Fruit fly (Drosophila melanogaster) whole organism, embryonic: ENCODE measurements around the gene Nepl18.

ENCODE experiments used
- Atf6 ChIP-seq: fragments of 200-800 bp; sonication (Bioruptor generic); IDR thresholded peaks from 2 replicates; pipeline ENCODE4 v1.3.6; 2022; ENCODE audit warnings: missing biosample characterization, missing genetic modification characterization
- Awh ChIP-seq: fragments of 200-800 bp; sonication (Bioruptor generic); IDR thresholded peaks from 2 replicates; pipeline ENCODE4, ENCODE4 v1.3.6; 2022; ENCODE audit warnings: missing biosample characterization, missing genetic modification characterization
- CG10654 ChIP-seq: fragments of 200-800 bp; sonication (Bioruptor generic); optimal IDR thresholded peaks from 2 replicates; lab custom pipeline; 2016; ENCODE audit warnings: missing biosample characterization, missing genetic modification characterization
- CG12391 ChIP-seq: fragments of 200-800 bp; sonication (Bioruptor generic); optimal IDR thresholded peaks from 3 replicates; lab custom pipeline; 2018; ENCODE audit warnings: missing biosample characterization, mild to moderate bottlenecking, missing genetic modification characterization, moderate library complexity
- CG12769 ChIP-seq: fragments of 200-800 bp; sonication (Bioruptor generic); optimal IDR thresholded peaks from 2 replicates; lab custom pipeline; 2019; ENCODE audit warnings: missing biosample characterization, mild to moderate bottlenecking, missing genetic modification characterization, moderate library complexity
- CG15073 ChIP-seq: fragments of 200-800 bp; sonication (Bioruptor generic); optimal IDR thresholded peaks from 2 replicates; lab custom pipeline; 2016; ENCODE audit warnings: missing biosample characterization, missing genetic modification characterization
- CG15514 ChIP-seq: fragments of 200-800 bp; sonication (Bioruptor generic); optimal IDR thresholded peaks from 3 replicates; lab custom pipeline; 2017; ENCODE audit warnings: missing biosample characterization, missing genetic modification characterization, mild to moderate bottlenecking, moderate library complexity, missing genetic modification reagents
- CG16813 ChIP-seq: fragments of 200-800 bp; sonication (Bioruptor generic); IDR thresholded peaks from 3 replicates; pipeline ENCODE4 v1.3.6; 2022; ENCODE audit warnings: missing biosample characterization, missing genetic modification characterization; ENCODE audit not compliant: partially characterized antibody
- CG1832 ChIP-seq: fragments of 200-800 bp; sonication (Bioruptor generic); optimal IDR thresholded peaks from 2 replicates; lab custom pipeline; 2017; ENCODE audit warnings: missing biosample characterization, mild to moderate bottlenecking, missing genetic modification characterization, inconsistent platforms
- CG2116 ChIP-seq: fragments of 200-800 bp; sonication (Bioruptor generic); optimal IDR thresholded peaks from 3 replicates; lab custom pipeline; 2018; ENCODE audit warnings: missing biosample characterization, mild to moderate bottlenecking, missing genetic modification characterization
- CG30403 ChIP-seq: fragments of 200-800 bp; sonication (Bioruptor generic); optimal IDR thresholded peaks from 3 replicates; lab custom pipeline; 2016; ENCODE audit warnings: missing biosample characterization, missing genetic modification characterization
- CG4617 ChIP-seq: fragments of 200-800 bp; sonication (Bioruptor generic); optimal IDR thresholded peaks from 3 replicates; lab custom pipeline; 2016; ENCODE audit warnings: missing biosample characterization, missing genetic modification characterization, borderline replicate concordance
- CG6175 ChIP-seq: fragments of 200-800 bp; sonication (Bioruptor generic); IDR thresholded peaks from 3 replicates; pipeline ENCODE4 v1.3.6; 2022; ENCODE audit warnings: missing biosample characterization, missing genetic modification characterization
- CG7987 ChIP-seq: fragments of 200-800 bp; sonication (Bioruptor generic); optimal IDR thresholded peaks from 2 replicates; lab custom pipeline; 2018; ENCODE audit warnings: missing biosample characterization, mild to moderate bottlenecking, missing genetic modification characterization, moderate library complexity
- CTCF ChIP-seq: fragments of 200-800 bp; sonication (Bioruptor generic); optimal IDR thresholded peaks from 2 replicates; lab custom pipeline; 2017; ENCODE audit warnings: missing biosample characterization, mild to moderate bottlenecking, missing genetic modification characterization, moderate library complexity
- Dip2 ChIP-seq: fragments of 200-800 bp; sonication (Bioruptor generic); IDR thresholded peaks from 2 replicates; pipeline ENCODE4 v1.3.6; 2022; ENCODE audit warnings: missing biosample characterization, missing genetic modification characterization
- Dll ChIP-seq: fragments of 200-800 bp; sonication (Bioruptor generic); IDR thresholded peaks from 4 replicates; pipeline ENCODE4 v1.3.6; 2022; ENCODE audit warnings: missing biosample characterization, missing genetic modification characterization; ENCODE audit not compliant: partially characterized antibody
- Doc3 ChIP-seq: fragments of 200-800 bp; sonication (Bioruptor generic); IDR thresholded peaks from 3 replicates; pipeline ENCODE4 v1.3.6; 2022; ENCODE audit warnings: missing biosample characterization, missing genetic modification characterization; ENCODE audit not compliant: partially characterized antibody
- Hr39 ChIP-seq: fragments of >200 bp; optimal IDR thresholded peaks from 2 replicates; lab custom pipeline; 2017
- Max ChIP-seq: fragments of 200-800 bp; sonication (Bioruptor generic); optimal IDR thresholded peaks from 2 replicates; lab custom pipeline; 2016; ENCODE audit warnings: missing biosample characterization, mild to moderate bottlenecking, missing genetic modification characterization
- Med ChIP-seq: fragments of 200-800 bp; sonication (Bioruptor generic); peaks from one replicate; lab custom pipeline; 2016; ENCODE audit warnings: missing biosample characterization, missing genetic modification characterization, mild to moderate bottlenecking, inconsistent platforms, moderate library complexity
- Neu2 ChIP-seq: fragments of 200-800 bp; sonication (Bioruptor generic); optimal IDR thresholded peaks from 3 replicates; lab custom pipeline; 2016; ENCODE audit warnings: missing biosample characterization, missing genetic modification characterization, borderline replicate concordance
- Ravus ChIP-seq: fragments of 200-800 bp; sonication (Bioruptor generic); IDR thresholded peaks from 2 replicates; pipeline ENCODE4 v1.3.6; 2022; ENCODE audit warnings: missing biosample characterization, missing genetic modification characterization
- Rfx ChIP-seq: fragments of 200-800 bp; sonication (Bioruptor generic); IDR thresholded peaks from 2 replicates; pipeline ENCODE4 v1.3.6; 2022; ENCODE audit warnings: missing biosample characterization, missing genetic modification characterization
- Scr ChIP-seq: fragments of 200-800 bp; sonication (Bioruptor generic); IDR thresholded peaks from 2 replicates; pipeline ENCODE4 v1.3.6; 2022; ENCODE audit warnings: missing biosample characterization, missing genetic modification characterization; ENCODE audit not compliant: partially characterized antibody
- Sry-β ChIP-seq: fragments of 200-800 bp; sonication (Bioruptor generic); optimal IDR thresholded peaks from 2 replicates; lab custom pipeline; 2018; ENCODE audit warnings: missing biosample characterization, mild to moderate bottlenecking, missing genetic modification characterization, moderate library complexity
- Ssrp ChIP-seq: fragments of 200-800 bp; sonication (Bioruptor generic); optimal IDR thresholded peaks from 2 replicates; lab custom pipeline; 2018; ENCODE audit warnings: missing biosample characterization, mild to moderate bottlenecking, missing genetic modification characterization, moderate library complexity
- Trl ChIP-seq, 3 experiments: fragments of >200 bp in 2 of 3; fragments of 200-800 bp in 1 of 3; sonication (Bioruptor generic) in 1 of 3; optimal IDR thresholded peaks; 2 replicates in 1 of 3; 3 replicates in 2 of 3; lab custom pipeline; 2016 to 2017; ENCODE audit warnings: missing biosample characterization in 1 of 3, missing genetic modification characterization in 1 of 3
- aop ChIP-seq: fragments of 200-800 bp; sonication (Bioruptor generic); IDR thresholded peaks from 2 replicates; pipeline ENCODE4 v1.3.6; 2022; ENCODE audit warnings: missing biosample characterization, missing genetic modification characterization
- chinmo ChIP-seq: fragments of 200-800 bp; sonication (Bioruptor generic); IDR thresholded peaks from 4 replicates; pipeline ENCODE4 v1.3.6; 2022; ENCODE audit warnings: missing biosample characterization, missing genetic modification characterization; ENCODE audit not compliant: partially characterized antibody
- eyg ChIP-seq: fragments of 200-800 bp; sonication (Bioruptor generic); optimal IDR thresholded peaks from 3 replicates; lab custom pipeline; 2016; ENCODE audit warnings: missing biosample characterization, missing genetic modification characterization
- grn ChIP-seq: fragments of 200-800 bp; sonication (Bioruptor generic); optimal IDR thresholded peaks from 3 replicates; lab custom pipeline; 2017; ENCODE audit warnings: missing biosample characterization, missing genetic modification characterization
- hbn ChIP-seq: fragments of 200-800 bp; sonication (Bioruptor generic); IDR thresholded peaks from 2 replicates; pipeline ENCODE4 v1.3.6; 2022; ENCODE audit warnings: missing biosample characterization, missing genetic modification characterization; ENCODE audit not compliant: partially characterized antibody
- ind ChIP-seq: fragments of 200-800 bp; sonication (Bioruptor generic); optimal IDR thresholded peaks from 3 replicates; lab custom pipeline; 2016; ENCODE audit warnings: missing biosample characterization, missing genetic modification characterization
- inv ChIP-seq: fragments of 200-800 bp; sonication (Bioruptor generic); IDR thresholded peaks from 2 replicates; pipeline ENCODE4 v1.3.6; 2022; ENCODE audit warnings: missing biosample characterization, missing genetic modification characterization; ENCODE audit not compliant: partially characterized antibody
- lbe ChIP-seq: fragments of 200-800 bp; sonication (Bioruptor generic); optimal IDR thresholded peaks from 2 replicates; lab custom pipeline; 2016; ENCODE audit warnings: missing biosample characterization, mild to moderate bottlenecking, missing genetic modification characterization
- mld ChIP-seq: fragments of 200-800 bp; sonication (Bioruptor generic); IDR thresholded peaks from 3 replicates; pipeline ENCODE4 v1.3.6; 2022; ENCODE audit warnings: missing biosample characterization, missing genetic modification characterization; ENCODE audit not compliant: partially characterized antibody
- nom ChIP-seq: fragments of 200-800 bp; sonication (Bioruptor generic); optimal IDR thresholded peaks from 2 replicates; lab custom pipeline; 2017; ENCODE audit warnings: missing biosample characterization, missing genetic modification characterization, mild to moderate bottlenecking, moderate library complexity, missing genetic modification reagents
- oc ChIP-seq: fragments of 200-800 bp; sonication (Bioruptor generic); optimal IDR thresholded peaks from 2 replicates; lab custom pipeline; 2018; ENCODE audit warnings: missing biosample characterization, mild to moderate bottlenecking, missing genetic modification characterization, moderate library complexity
- phol ChIP-seq: fragments of 200-800 bp; sonication (Bioruptor generic); optimal IDR thresholded peaks from 3 replicates; lab custom pipeline; 2018; ENCODE audit warnings: missing biosample characterization, mild to moderate bottlenecking, missing genetic modification characterization, moderate library complexity
- ranshi ChIP-seq: fragments of 200-800 bp; sonication (Bioruptor generic); IDR thresholded peaks from 2 replicates; pipeline ENCODE4 v1.3.6; 2022; ENCODE audit warnings: missing biosample characterization, missing genetic modification characterization
- sd ChIP-seq: fragments of 200-800 bp; sonication (Bioruptor generic); optimal IDR thresholded peaks from 3 replicates; lab custom pipeline; 2018; ENCODE audit warnings: missing biosample characterization, mild to moderate bottlenecking, missing genetic modification characterization, moderate library complexity
- shn ChIP-seq: fragments of 200-800 bp; sonication (Bioruptor generic); optimal IDR thresholded peaks from 3 replicates; lab custom pipeline; 2016; ENCODE audit warnings: missing biosample characterization, missing genetic modification characterization
- so ChIP-seq: fragments of 200-800 bp; sonication (Bioruptor generic); IDR thresholded peaks from 3 replicates; pipeline ENCODE4 v1.3.6; 2022; ENCODE audit warnings: missing biosample characterization, missing genetic modification characterization
- stwl ChIP-seq: fragments of 200-800 bp; sonication (Bioruptor generic); optimal IDR thresholded peaks from 3 replicates; lab custom pipeline; 2018; ENCODE audit warnings: missing biosample characterization, mild to moderate bottlenecking, missing genetic modification characterization, moderate library complexity
- trem ChIP-seq: fragments of 200-800 bp; optimal IDR thresholded peaks from 3 replicates; lab custom pipeline; 2019; ENCODE audit warnings: missing biosample characterization, mild to moderate bottlenecking, missing genetic modification characterization, moderate library complexity
- yki ChIP-seq: fragments of >200 bp; optimal IDR thresholded peaks from 3 replicates; lab custom pipeline; 2018

Nepl18 gene

DNA sequence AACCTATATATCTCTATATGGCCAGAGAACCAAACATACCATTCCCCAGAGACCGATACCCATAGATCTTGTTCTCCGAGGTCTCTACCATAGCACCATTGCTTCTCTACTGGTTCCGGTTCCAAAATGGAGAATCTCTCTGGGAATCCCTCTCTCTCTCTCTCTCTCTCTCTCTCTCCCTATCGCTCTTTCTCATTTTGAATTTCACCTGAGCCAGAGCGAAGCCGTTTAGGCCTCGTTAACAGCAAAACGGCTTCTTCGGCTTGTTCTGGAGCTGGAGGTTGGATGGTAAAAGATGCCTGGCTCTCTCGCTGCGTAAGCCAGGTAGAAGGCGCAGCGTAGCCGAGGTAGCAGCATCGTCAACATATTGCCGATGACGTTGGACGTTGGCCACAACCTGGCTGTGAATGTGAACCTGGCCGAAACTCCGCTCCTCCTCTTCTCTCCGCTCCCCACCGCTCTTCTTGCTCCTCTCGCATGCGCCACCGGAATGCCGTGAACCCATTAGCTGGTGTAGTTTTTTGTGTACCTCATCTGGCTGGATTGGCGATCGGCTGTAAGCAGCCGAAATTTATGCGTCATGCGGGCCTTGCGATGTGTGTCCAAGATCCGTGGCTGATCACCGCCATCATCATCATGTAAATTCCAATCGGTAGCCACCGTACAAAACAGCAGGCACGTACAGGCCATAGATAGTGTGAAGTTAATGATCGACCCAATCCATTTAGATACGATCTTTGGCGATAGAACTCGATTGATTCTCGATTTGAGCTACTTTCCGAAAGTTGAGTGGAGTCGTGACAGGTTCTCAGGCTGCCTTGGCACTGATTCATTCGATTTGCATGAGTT, 13.9 kb upstream of the Nepl18 start (continued):
- peak; percentile 30; the same call in 1 of the 2 replicates for TF ChIP-seq Scr
- peak; percentile 75; the same call in 2 of the 4 replicates for TF ChIP-seq chinmo (GFP tag; lab: Robert Waterston, UW)
- TF ChIP-seq Sry-β (GFP tag; lab: Kevin White, UChicago): no peak
- peak; percentile 16; the same call in 1 of the 2 replicates for TF ChIP-seq Awh
- peak; percentile 74 for TF ChIP-seq lbe (GFP tag; lab: Kevin White, UChicago)
- TF ChIP-seq grn (GFP tag; lab: Kevin White, UChicago): peak; percentile 96
- TF ChIP-seq Doc3 (GFP tag; lab: Robert Waterston, UW): peak; percentile 18; the same call in 1 of the 3 replicates
- TF ChIP-seq Ravus (GFP tag; lab: Robert Waterston, UW): peak; percentile 58; the same call in 1 of the 2 replicates
- TF ChIP-seq ind: no peak
- no peak for TF ChIP-seq CG15073 (GFP tag; lab: Kevin White, UChicago)
- peak; percentile 95 for TF ChIP-seq CG12769 (tag; lab: Kevin White, UChicago)
- TF ChIP-seq CG15514 (GFP tag; lab: Kevin White, UChicago): peak; percentile 97
- TF ChIP-seq sd (tag; lab: Kevin White, UChicago): peak; percentile 89
- no peak for TF ChIP-seq Hr39 (lab: Kevin White, UChicago)
- TF ChIP-seq phol (tag; lab: Kevin White, UChicago): peak; percentile 16
- 0 out of 2 replicates have a peak, but pooled peaks have one; percentile 29 for TF ChIP-seq hbn (GFP tag; lab: Robert Waterston, UW)
- TF ChIP-seq CG1832 (GFP tag; lab: Kevin White, UChicago): peak; percentile 46
- peak; percentile 94 to 99 for TF ChIP-seq Trl (optimal IDR thresholded peaks at IDR 0.05; lab: Kevin White, UChicago)
- TF ChIP-seq Trl (GFP tag; optimal IDR thresholded peaks at IDR 0.05; lab: Kevin White, UChicago): peak; percentile 8
- TF ChIP-seq yki: peak; percentile 95
- peak; percentile 17 for TF ChIP-seq nom (GFP tag; lab: Kevin White, UChicago)
- TF ChIP-seq CG16813 (GFP tag; lab: Robert Waterston, UW): peak; percentile 30; the same call in 1 of the 3 replicates
- 0 out of 3 replicates have a peak, but pooled peaks have one; percentile 17 for TF ChIP-seq mld (GFP tag; lab: Robert Waterston, UW)
- no peak for TF ChIP-seq shn (GFP tag; lab: Kevin White, UChicago)
- no peak for TF ChIP-seq eyg (GFP tag; lab: Kevin White, UChicago)
- peak; percentile 73; the same call in 2 of the 3 replicates for TF ChIP-seq CG6175

DNA sequence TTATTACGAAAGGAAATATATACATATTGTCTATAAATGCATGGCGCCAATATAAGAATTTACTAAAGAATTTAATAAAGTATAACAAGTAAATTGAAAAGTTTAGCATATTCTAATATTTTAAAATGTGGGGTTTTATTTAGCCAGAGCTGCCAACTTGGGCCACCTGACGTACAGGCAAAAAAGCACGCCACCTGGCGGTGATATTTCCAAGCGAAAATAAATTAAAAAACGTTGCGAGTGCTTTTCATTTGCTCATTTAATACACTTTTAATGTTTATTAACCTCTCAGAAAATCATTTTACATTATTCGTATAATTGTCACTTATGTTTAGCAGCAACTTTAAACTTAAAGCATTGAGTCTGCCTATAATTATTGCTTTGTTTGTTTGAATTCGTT, 5.1 kb upstream of the Nepl18 start:
- TF ChIP-seq so (GFP tag; lab: Robert Waterston, UW) (no peak), Med (peak; percentile 24), ranshi (GFP tag; lab: Robert Waterston, UW) (no peak), Ssrp (tag; lab: Kevin White, UChicago) (no peak), aop (GFP tag; lab: Robert Waterston, UW) (no peak), Dip2 (GFP tag; lab: Robert Waterston, UW) (peak; percentile 83), inv (GFP tag; lab: Robert Waterston, UW) (no peak), Dll (GFP tag; lab: Robert Waterston, UW) (no peak), CG12391 (no peak), CG30403 (GFP tag; lab: Kevin White, UChicago) (no peak), oc (tag; lab: Kevin White, UChicago) (no peak), CG4617 (GFP tag; lab: Kevin White, UChicago) (no peak), CTCF (GFP tag; lab: Kevin White, UChicago) (peak; percentile 89), Atf6 (GFP tag; lab: Robert Waterston, UW) (no peak), trem (tag; lab: Kevin White, UChicago) (peak; percentile 93), CG10654 (GFP tag; lab: Kevin White, UChicago) (no peak), Neu2 (no peak), Max (GFP tag; lab: Kevin White, UChicago) (no peak), CG2116 (no peak), Rfx (GFP tag; lab: Robert Waterston, UW) (no peak), stwl (tag; lab: Kevin White, UChicago) (peak; percentile 71), CG7987 (GFP tag; lab: Kevin White, UChicago) (no peak)
- TF ChIP-seq, all 482 proteins: peak for 5
